Fruit fly (Drosophila melanogaster) whole organism, wandering third instar larva: ENCODE results near the gene Vlet.

Experiments used
- Abd-B ChIP-seq: fragments of >200 bp; optimal IDR thresholded peaks from 2 replicates; lab custom pipeline; 2017; ENCODE audit warnings: missing biosample characterization, missing genetic modification characterization
- CrebA ChIP-seq: fragments of 200-800 bp; sonication (Bioruptor generic); optimal IDR thresholded peaks from 2 replicates; lab custom pipeline; 2016; ENCODE audit warnings: missing biosample characterization, mild to moderate bottlenecking, missing genetic modification characterization, borderline replicate concordance
- Jra ChIP-seq: sonication (Bioruptor generic); optimal IDR thresholded peaks from 2 replicates; lab custom pipeline; 2016; ENCODE audit warnings: missing biosample characterization, missing genetic modification characterization
- OdsH ChIP-seq: fragments of 200-800 bp; sonication (Bioruptor generic); optimal IDR thresholded peaks from 2 replicates; lab custom pipeline; 2016; ENCODE audit warnings: missing biosample characterization, mild to moderate bottlenecking, missing genetic modification characterization
- Vsx2 ChIP-seq: fragments of 200-300, 225-300 bp; sonication (Bioruptor generic); optimal IDR thresholded peaks from 2 replicates; lab custom pipeline; 2018; ENCODE audit warnings: missing biosample characterization, missing genetic modification characterization; ENCODE audit not compliant: partially characterized antibody
- br ChIP-seq: fragments of 200-800 bp; sonication (Bioruptor generic); optimal IDR thresholded peaks from 2 replicates; lab custom pipeline; 2016; ENCODE audit warnings: missing biosample characterization, missing genetic modification characterization
- dmrt93B ChIP-seq: fragments of 200-800 bp; sonication (Bioruptor generic); optimal IDR thresholded peaks from 2 replicates; lab custom pipeline; 2018; ENCODE audit warnings: missing biosample characterization, mild to moderate bottlenecking, missing genetic modification characterization
- ey ChIP-seq: fragments of 200-800 bp; sonication (Bioruptor generic); optimal IDR thresholded peaks from 2 replicates; lab custom pipeline; 2016; ENCODE audit warnings: missing biosample characterization, missing genetic modification characterization
- fru ChIP-seq: fragments of 200-800 bp; sonication (Bioruptor generic); optimal IDR thresholded peaks from 3 replicates; lab custom pipeline; 2016; ENCODE audit warnings: missing biosample characterization, mild to moderate bottlenecking, missing genetic modification characterization
- psq ChIP-seq: fragments of 200-800 bp; sonication (Bioruptor generic); optimal IDR thresholded peaks from 3 replicates; lab custom pipeline; 2017; ENCODE audit warnings: missing biosample characterization, mild to moderate bottlenecking, missing genetic modification characterization, moderate library complexity

dm6 chrX:11652991-11653390 lies 25.4 kb downstream of the Vlet start:
- TF ChIP-seq Vsx2: no peak
- no peak for TF ChIP-seq psq
- TF ChIP-seq br (GFP tag; lab: Kevin White, UChicago): no peak
- no peak for TF ChIP-seq fru
- TF ChIP-seq OdsH (GFP tag; lab: Kevin White, UChicago): no peak
- no peak for TF ChIP-seq Jra (GFP tag; lab: Kevin White, UChicago)
- TF ChIP-seq CrebA: no peak
- TF ChIP-seq Abd-B (GFP tag; lab: Kevin White, UChicago): no peak
- no peak for TF ChIP-seq ey
- no peak for TF ChIP-seq dmrt93B
